Worm (Caenorhabditis elegans): ENCODE data around the gene mtm-3.

DNA sequence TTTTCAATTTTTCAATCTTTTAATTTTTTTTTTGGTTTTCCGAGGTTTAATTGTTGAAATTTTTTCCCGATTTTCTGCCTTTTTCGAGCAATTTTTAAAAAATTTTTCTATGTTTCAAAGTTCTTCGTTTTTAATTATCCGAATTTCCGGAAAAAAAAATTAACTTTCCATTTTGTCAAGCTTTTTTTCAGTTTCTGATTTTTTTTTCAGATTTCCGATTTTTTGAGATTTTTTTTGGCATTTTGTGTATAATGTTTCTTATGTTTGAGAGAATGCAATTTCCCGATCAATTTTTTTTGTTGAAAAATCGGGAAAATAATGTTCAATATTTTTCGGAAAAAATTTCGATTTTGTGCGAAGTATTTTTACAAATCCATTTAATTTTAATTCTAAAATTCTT lies 6.6 kb upstream of the mtm-3 start:
- TF ChIP-seq hlh-15 (tag; optimal IDR thresholded peaks at IDR 0.05) (no peak), unc-42 (tag; optimal IDR thresholded peaks at IDR 0.05) (no peak)

All from whole organism, late embryonic.